Fruit fly (Drosophila melanogaster) whole organism, embryonic: ENCODE results near the gene Obp73a.
A peak's percentile ranks its signal among the peaks of the same experiment; 100 is the strongest.

Experiments
- Adf1 ChIP-seq: fragments of 200-800 bp; sonication (Bioruptor generic); IDR thresholded peaks from 2 replicates; pipeline ENCODE4 v1.3.6; 2022; ENCODE audit warnings: missing biosample characterization, missing genetic modification characterization
- Asciz ChIP-seq: fragments of 200-800 bp; sonication (Bioruptor generic); optimal IDR thresholded peaks from 2 replicates; lab custom pipeline; 2017; ENCODE audit warnings: missing biosample characterization, mild to moderate bottlenecking, missing genetic modification characterization, missing genetic modification reagents
- B-H1 ChIP-seq: fragments of 200-800 bp; sonication (Bioruptor generic); IDR thresholded peaks from 3 replicates; pipeline ENCODE4 v1.3.6; 2022; ENCODE audit warnings: missing biosample characterization, missing genetic modification characterization
- CG10274 ChIP-seq: fragments of 200-800 bp; sonication (Bioruptor generic); optimal IDR thresholded peaks from 3 replicates; lab custom pipeline; 2017; ENCODE audit warnings: missing biosample characterization, mild to moderate bottlenecking, missing genetic modification characterization
- CG12299 ChIP-seq: fragments of 200-800 bp; sonication (Bioruptor generic); optimal IDR thresholded peaks from 2 replicates; lab custom pipeline; 2018; ENCODE audit warnings: missing biosample characterization, mild to moderate bottlenecking, missing genetic modification characterization
- CG15479 ChIP-seq: fragments of 200-800 bp; sonication (Bioruptor generic); optimal IDR thresholded peaks from 3 replicates; lab custom pipeline; 2019; ENCODE audit warnings: missing biosample characterization, mild to moderate bottlenecking, missing genetic modification characterization, moderate library complexity
- CG1647 ChIP-seq: fragments of 200-800 bp; sonication (Bioruptor generic); optimal IDR thresholded peaks from 3 replicates; lab custom pipeline; 2016; ENCODE audit warnings: missing biosample characterization, missing genetic modification characterization
- CG17385 ChIP-seq: fragments of 200-800 bp; sonication (Bioruptor generic); optimal IDR thresholded peaks from 3 replicates; lab custom pipeline; 2018; ENCODE audit warnings: missing biosample characterization, mild to moderate bottlenecking, missing genetic modification characterization
- CG17829 ChIP-seq: fragments of 200-800 bp; optimal IDR thresholded peaks from 2 replicates; lab custom pipeline; 2019; ENCODE audit warnings: missing biosample characterization, mild to moderate bottlenecking, missing genetic modification characterization, moderate library complexity
- CG18619 ChIP-seq: fragments of 200-800 bp; sonication (Bioruptor generic); optimal IDR thresholded peaks from 3 replicates; lab custom pipeline; 2017; ENCODE audit warnings: missing biosample characterization, mild to moderate bottlenecking, missing genetic modification characterization
- CG31388 ChIP-seq: fragments of 200-800 bp; sonication (Bioruptor generic); optimal IDR thresholded peaks from 2 replicates; lab custom pipeline; 2016; ENCODE audit warnings: missing biosample characterization, missing genetic modification characterization
- CG4328 ChIP-seq: fragments of 200-800 bp; sonication (Bioruptor generic); optimal IDR thresholded peaks from 3 replicates; lab custom pipeline; 2017; ENCODE audit warnings: missing biosample characterization, missing genetic modification reagents, missing genetic modification characterization
- CG43689 ChIP-seq: fragments of 200-800 bp; sonication (Bioruptor generic); IDR thresholded peaks from 2 replicates; pipeline ENCODE4 v1.3.6; 2022; ENCODE audit warnings: missing biosample characterization, missing genetic modification characterization
- CG5245 ChIP-seq: fragments of 200-800 bp; sonication (Bioruptor generic); optimal IDR thresholded peaks from 3 replicates; lab custom pipeline; 2016; ENCODE audit warnings: missing biosample characterization, missing genetic modification characterization
- CG6272 ChIP-seq: fragments of 200-800 bp; sonication (Bioruptor generic); IDR thresholded peaks from 2 replicates; pipeline ENCODE4 v1.3.6; 2022; ENCODE audit warnings: missing biosample characterization, missing genetic modification characterization
- CG7786 ChIP-seq: fragments of 200-800 bp; sonication (Bioruptor generic); optimal IDR thresholded peaks from 2 replicates; lab custom pipeline; 2016; ENCODE audit warnings: missing biosample characterization, missing genetic modification characterization
- CG8290 ChIP-seq, 3 experiments: fragments of 200-800 bp; sonication (Bioruptor generic); optimal IDR thresholded peaks; 2 replicates each; lab custom pipeline; 2016 to 2019; ENCODE audit warnings: missing biosample characterization in 3 of 3, missing genetic modification characterization in 3 of 3, mild to moderate bottlenecking in 2 of 3, moderate library complexity in 1 of 3
- CTCF ChIP-seq: fragments of 200-800 bp; sonication (Bioruptor generic); optimal IDR thresholded peaks from 2 replicates; lab custom pipeline; 2017; ENCODE audit warnings: missing biosample characterization, mild to moderate bottlenecking, missing genetic modification characterization, moderate library complexity
- D19B ChIP-seq: fragments of 200-800 bp; sonication (Bioruptor generic); optimal IDR thresholded peaks from 2 replicates; lab custom pipeline; 2017; ENCODE audit warnings: missing biosample characterization, mild to moderate bottlenecking, missing genetic modification characterization
- Dref ChIP-seq: fragments of 200-800 bp; sonication (Bioruptor generic); IDR thresholded peaks from 2 replicates; pipeline ENCODE4 v1.3.6; 2022; ENCODE audit warnings: missing biosample characterization, missing genetic modification characterization
- Ets65A ChIP-seq: fragments of 200-800 bp; sonication (Bioruptor generic); peaks from one replicate; lab custom pipeline; 2016; ENCODE audit warnings: missing biosample characterization, missing genetic modification characterization
- HLHmδ ChIP-seq: fragments of 200-800 bp; sonication (Bioruptor generic); optimal IDR thresholded peaks from 2 replicates; lab custom pipeline; 2018; ENCODE audit warnings: missing biosample characterization, mild to moderate bottlenecking, missing genetic modification characterization, moderate library complexity
- Hr51 ChIP-seq, 2 experiments: fragments of 200-800 bp; sonication (Bioruptor generic); optimal IDR thresholded peaks; 2 replicates in 1 of 2; 3 replicates in 1 of 2; lab custom pipeline; 2016 to 2018; ENCODE audit warnings: missing biosample characterization in 2 of 2, missing genetic modification characterization in 2 of 2, mild to moderate bottlenecking in 1 of 2, moderate library complexity in 1 of 2
- Hr78 ChIP-seq, 2 experiments: fragments of 200-800 bp in 1 of 2; fragments of >200 bp in 1 of 2; sonication (Bioruptor generic) in 1 of 2; optimal IDR thresholded peaks; 2 replicates each; lab custom pipeline; 2017 to 2019; ENCODE audit warnings: missing biosample characterization in 2 of 2, missing genetic modification characterization in 2 of 2, mild to moderate bottlenecking in 1 of 2, moderate library complexity in 1 of 2
- Max ChIP-seq: fragments of 200-800 bp; sonication (Bioruptor generic); optimal IDR thresholded peaks from 2 replicates; lab custom pipeline; 2016; ENCODE audit warnings: missing biosample characterization, mild to moderate bottlenecking, missing genetic modification characterization
- Meics ChIP-seq: fragments of 200-800 bp; sonication (Bioruptor generic); optimal IDR thresholded peaks from 2 replicates; lab custom pipeline; 2017; ENCODE audit warnings: missing biosample characterization, mild to moderate bottlenecking, missing genetic modification characterization
- NC2α ChIP-seq: fragments of 200-800 bp; sonication (Bioruptor generic); optimal IDR thresholded peaks from 2 replicates; lab custom pipeline; 2016; ENCODE audit warnings: missing biosample characterization, missing genetic modification characterization
- Nf-YC ChIP-seq: fragments of 200-800 bp; optimal IDR thresholded peaks from 3 replicates; lab custom pipeline; 2019; ENCODE audit warnings: missing biosample characterization, mild to moderate bottlenecking, missing genetic modification characterization, moderate library complexity
- Sox100B ChIP-seq: fragments of 200-800 bp; sonication (Bioruptor generic); optimal IDR thresholded peaks from 3 replicates; lab custom pipeline; 2018; ENCODE audit warnings: missing biosample characterization, mild to moderate bottlenecking, missing genetic modification characterization
- YL-1 ChIP-seq: fragments of 200-800 bp; sonication (Bioruptor generic); optimal IDR thresholded peaks from 3 replicates; lab custom pipeline; 2017; ENCODE audit warnings: missing biosample characterization, mild to moderate bottlenecking, missing genetic modification characterization
- ato ChIP-seq: fragments of 200-800 bp; sonication (Bioruptor generic); IDR thresholded peaks from 2 replicates; pipeline ENCODE4 v1.3.6; 2022; ENCODE audit warnings: missing biosample characterization, missing genetic modification characterization; ENCODE audit not compliant: partially characterized antibody
- bsh ChIP-seq, 2 experiments: fragments of 200-800 bp; sonication (Bioruptor generic); optimal IDR thresholded peaks; 2 replicates each; lab custom pipeline; 2017 to 2018; ENCODE audit warnings: mild to moderate bottlenecking in 2 of 2, missing biosample characterization in 2 of 2, missing genetic modification characterization in 2 of 2, moderate library complexity in 1 of 2
- chif ChIP-seq, 2 experiments: fragments of 200-800 bp; sonication (Bioruptor generic); optimal IDR thresholded peaks; 3 replicates each; lab custom pipeline; 2016; ENCODE audit warnings: missing biosample characterization in 2 of 2, missing genetic modification characterization in 2 of 2
- danr ChIP-seq: fragments of 200-800 bp; sonication (Bioruptor generic); IDR thresholded peaks from 2 replicates; pipeline ENCODE4 v1.3.6; 2022; ENCODE audit warnings: missing biosample characterization, missing genetic modification characterization
- dmrt11E ChIP-seq: fragments of 200-800 bp; sonication (Bioruptor generic); optimal IDR thresholded peaks from 3 replicates; lab custom pipeline; 2018; ENCODE audit warnings: missing biosample characterization, mild to moderate bottlenecking, missing genetic modification characterization, moderate library complexity
- dpn ChIP-seq, 2 experiments: fragments of 200-800 bp; sonication (Bioruptor generic); optimal IDR thresholded peaks; 3 replicates each; lab custom pipeline; 2016; ENCODE audit warnings: missing biosample characterization in 2 of 2, missing genetic modification characterization in 2 of 2
- exex ChIP-seq: fragments of 200-800 bp; sonication (Bioruptor generic); optimal IDR thresholded peaks from 4 replicates; lab custom pipeline; 2018; ENCODE audit warnings: missing biosample characterization, mild to moderate bottlenecking, missing genetic modification characterization, moderate library complexity
- grn ChIP-seq: fragments of 200-800 bp; sonication (Bioruptor generic); optimal IDR thresholded peaks from 3 replicates; lab custom pipeline; 2017; ENCODE audit warnings: missing biosample characterization, missing genetic modification characterization
- insv ChIP-seq, 2 experiments: fragments of 200-800 bp; sonication (Bioruptor generic); optimal IDR thresholded peaks; 3 replicates each; lab custom pipeline; 2016 to 2018; ENCODE audit warnings: missing biosample characterization in 2 of 2, missing genetic modification characterization in 2 of 2
- lilli ChIP-seq: fragments of 200-800 bp; sonication (Bioruptor generic); optimal IDR thresholded peaks from 3 replicates; lab custom pipeline; 2016; ENCODE audit warnings: missing biosample characterization, missing genetic modification characterization
- nau ChIP-seq: fragments of 200-800 bp; sonication (Bioruptor generic); optimal IDR thresholded peaks from 3 replicates; lab custom pipeline; 2017; ENCODE audit warnings: missing biosample characterization, mild to moderate bottlenecking, missing genetic modification characterization, missing genetic modification reagents
- phol ChIP-seq: fragments of 200-800 bp; sonication (Bioruptor generic); optimal IDR thresholded peaks from 3 replicates; lab custom pipeline; 2018; ENCODE audit warnings: missing biosample characterization, mild to moderate bottlenecking, missing genetic modification characterization, moderate library complexity
- sima ChIP-seq: fragments of 200-800 bp; sonication (Bioruptor generic); optimal IDR thresholded peaks from 2 replicates; lab custom pipeline; 2016; ENCODE audit warnings: missing biosample characterization, missing genetic modification characterization
- slp2 ChIP-seq: fragments of 200-800 bp; sonication (Bioruptor generic); optimal IDR thresholded peaks from 2 replicates; lab custom pipeline; 2016; ENCODE audit warnings: missing biosample characterization, missing genetic modification characterization
- sna ChIP-seq: fragments of 200-800 bp; sonication (Bioruptor generic); IDR thresholded peaks from 2 replicates; pipeline ENCODE4 v1.3.6; 2022; ENCODE audit warnings: missing biosample characterization, missing genetic modification characterization; ENCODE audit not compliant: partially characterized antibody
- tio ChIP-seq: fragments of 200-800 bp; sonication (Bioruptor generic); optimal IDR thresholded peaks from 2 replicates; lab custom pipeline; 2017; ENCODE audit warnings: missing biosample characterization, missing genetic modification characterization, inconsistent platforms
- tll ChIP-seq, 2 experiments: fragments of 200-800 bp in 1 of 2; fragments of >200 bp in 1 of 2; sonication (Bioruptor generic) in 1 of 2; optimal IDR thresholded peaks; 2 replicates each; lab custom pipeline; 2017 to 2019; ENCODE audit warnings: missing biosample characterization in 2 of 2, missing genetic modification characterization in 2 of 2, mild to moderate bottlenecking in 1 of 2, moderate library complexity in 1 of 2
- trh ChIP-seq: fragments of 200-800 bp; sonication (Bioruptor generic); optimal IDR thresholded peaks from 2 replicates; lab custom pipeline; 2016; ENCODE audit warnings: missing biosample characterization, missing genetic modification characterization
- tx ChIP-seq: fragments of 200-800 bp; sonication (Bioruptor generic); optimal IDR thresholded peaks from 2 replicates; lab custom pipeline; 2016; ENCODE audit warnings: missing biosample characterization, missing genetic modification characterization
- wdn ChIP-seq: fragments of 200-800 bp; sonication (Bioruptor generic); IDR thresholded peaks from 2 replicates; pipeline ENCODE4 v1.3.6; 2022; ENCODE audit warnings: missing biosample characterization, missing genetic modification characterization
- wor ChIP-seq: fragments of 200-800 bp; sonication (Bioruptor generic); IDR thresholded peaks from 2 replicates; pipeline ENCODE4 v1.3.6; 2022; ENCODE audit warnings: missing biosample characterization, missing genetic modification characterization

Obp73a gene

dm6 chr3L:16989169-16989568 lies 45.0 kb downstream of the Obp73a start (continued):
- TF ChIP-seq dpn (GFP tag; optimal IDR thresholded peaks at IDR 0.05; lab: Kevin White, UChicago) (no peak), Dref (GFP tag; lab: Robert Waterston, UW) (no peak), CG31388 (GFP tag; lab: Kevin White, UChicago) (no peak), CG15479 (GFP tag; lab: Kevin White, UChicago) (no peak), phol (tag; lab: Kevin White, UChicago) (no peak), D19B (GFP tag; lab: Kevin White, UChicago) (no peak), trh (GFP tag; lab: Kevin White, UChicago) (no peak), YL-1 (GFP tag; lab: Kevin White, UChicago) (no peak), CG12299 (tag; lab: Kevin White, UChicago) (no peak), CG1647 (GFP tag; lab: Kevin White, UChicago) (no peak), Hr51 (GFP tag; optimal IDR thresholded peaks at IDR 0.05; lab: Kevin White, UChicago) (peak in 1 of 2 experiments; percentile 69), Meics (GFP tag; lab: Kevin White, UChicago) (peak; percentile 54), tll (GFP tag; optimal IDR thresholded peaks at IDR 0.05; lab: Kevin White, UChicago) (no peak), CG10274 (no peak), ato (GFP tag; lab: Robert Waterston, UW) (no peak), CG18619 (GFP tag; lab: Kevin White, UChicago) (peak; percentile 40), tio (GFP tag; lab: Kevin White, UChicago) (no peak), grn (peak; percentile 11), chif (GFP tag; optimal IDR thresholded peaks at IDR 0.05; lab: Kevin White, UChicago) (no peak), sna (GFP tag; lab: Robert Waterston, UW) (no peak), Nf-YC (tag; lab: Kevin White, UChicago) (no peak), Hr78 (GFP tag; optimal IDR thresholded peaks at IDR 0.05; lab: Kevin White, UChicago) (peak in 1 of 2 experiments; percentile 9), CG7786 (GFP tag; lab: Kevin White, UChicago) (no peak), nau (GFP tag; lab: Kevin White, UChicago) (no peak), exex (tag; lab: Kevin White, UChicago) (no peak), CG8290 (GFP tag; optimal IDR thresholded peaks at IDR 0.05; lab: Kevin White, UChicago) (no peak), CG8290 (tag; optimal IDR thresholded peaks at IDR 0.05; lab: Kevin White, UChicago) (no peak), CG43689 (GFP tag; lab: Robert Waterston, UW) (no peak), CG4328 (GFP tag; lab: Kevin White, UChicago) (no peak), NC2α (GFP tag; lab: Kevin White, UChicago) (no peak), tx (GFP tag; lab: Kevin White, UChicago) (no peak), danr (GFP tag; lab: Robert Waterston, UW) (no peak), slp2 (no peak), CG5245 (GFP tag; lab: Kevin White, UChicago) (no peak), wor (GFP tag; lab: Robert Waterston, UW) (0 out of 2 replicates have a peak, but pooled peaks have one; percentile 18), wdn (GFP tag; lab: Robert Waterston, UW) (no peak), CG6272 (peak; percentile 10; the same call in 1 of the 2 replicates), Sox100B (GFP tag; lab: Kevin White, UChicago) (no peak), lilli (GFP tag; lab: Kevin White, UChicago) (peak; percentile 25), bsh (GFP tag; optimal IDR thresholded peaks at IDR 0.05; lab: Kevin White, UChicago) (peak; percentile 37 to 53), Asciz (GFP tag; lab: Kevin White, UChicago) (no peak), HLHmδ (no peak), B-H1 (GFP tag; lab: Robert Waterston, UW) (no peak), insv (GFP tag; optimal IDR thresholded peaks at IDR 0.05; lab: Kevin White, UChicago) (no peak), Ets65A (GFP tag; lab: Kevin White, UChicago) (no peak), Max (GFP tag; lab: Kevin White, UChicago) (no peak), dmrt11E (tag; lab: Kevin White, UChicago) (peak; percentile 20), CG17829 (tag; lab: Kevin White, UChicago) (peak; percentile 31), Adf1 (GFP tag; lab: Robert Waterston, UW) (peak; percentile 22; the same call in 1 of the 2 replicates), CG17385 (peak; percentile 39), sima (no peak), CTCF (no peak)
